Worm (Caenorhabditis elegans) whole organism, L3 larva: ENCODE data around the gene R08D7.4.

ENCODE experiments used
- eor-1 ChIP-seq, 2 experiments: fragments of 150-350 bp; optimal IDR thresholded peaks; 2 replicates each; lab custom pipeline; 2014 to 2018; ENCODE audit warnings: missing biosample characterization in 2 of 2, missing genetic modification characterization in 2 of 2
- lin-39 ChIP-seq: fragments of 150-350 bp; optimal IDR thresholded peaks from 2 replicates; lab custom pipeline; 2018; ENCODE audit warnings: missing biosample characterization, missing genetic modification reagents, missing genetic modification characterization
- nhr-43 ChIP-seq: sonication (generic microtip); optimal IDR thresholded peaks from 2 replicates; lab custom pipeline; 2016; ENCODE audit warnings: mild to moderate bottlenecking, missing genetic modification characterization, missing compliant biosample characterization; ENCODE audit not compliant: poor library complexity, severe bottlenecking
- nhr-76 ChIP-seq: fragments of 150-350 bp; sonication (generic microtip); optimal IDR thresholded peaks from 5 replicates; lab custom pipeline; 2014; ENCODE audit warnings: missing biosample characterization, missing genetic modification characterization
- ztf-11 ChIP-seq: fragments of 150-350 bp; optimal IDR thresholded peaks from 2 replicates; lab custom pipeline; 2014; ENCODE audit warnings: missing biosample characterization, missing genetic modification characterization

DNA sequence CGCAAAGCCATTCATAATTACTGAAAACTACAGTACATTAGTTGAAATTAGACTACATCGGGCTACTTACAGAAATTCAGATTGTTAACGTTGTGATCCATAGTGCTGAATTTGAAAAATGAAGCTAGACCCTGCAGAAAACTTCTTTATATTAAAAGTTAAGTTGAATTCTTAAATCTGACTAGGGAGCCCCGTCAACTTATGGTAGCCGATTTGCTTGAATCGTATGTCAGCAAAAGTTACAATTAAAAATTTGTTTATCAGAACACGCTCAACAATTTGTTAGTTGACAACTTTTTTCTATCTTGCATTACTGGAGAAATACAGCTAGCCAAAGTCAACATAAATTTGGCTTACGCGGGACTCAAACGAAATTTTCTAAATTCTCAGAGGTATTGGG, 50.8 kb downstream of the R08D7.4 start, which contains the start of gene F59B2.14:
- TF ChIP-seq lin-39 (tag; lab: Kevin White, UChicago) (no peak), eor-1 (tag; optimal IDR thresholded peaks at IDR 0.05; lab: Kevin White, UChicago) (no peak), nhr-43 (tag; lab: Kevin White, UChicago) (no peak), ztf-11 (tag; lab: Kevin White, UChicago) (no peak), nhr-76 (no peak)
